Worm (Caenorhabditis elegans) whole organism, L4 larva: ENCODE results near the gene C40H5.2.

ENCODE experiments used
- F10B5.3 ChIP-seq: sonication (generic microtip); optimal IDR thresholded peaks from 2 replicates; lab custom pipeline; 2016; ENCODE audit warnings: mild to moderate bottlenecking, missing genetic modification characterization, missing compliant biosample characterization
- F44E2.7 ChIP-seq: fragments of 200-800 bp; sonication (Bioruptor generic); IDR thresholded peaks from 2 replicates; pipeline ENCODE4 v2.1.2; 2022; ENCODE audit warnings: missing genetic modification characterization, missing compliant biosample characterization
- R02D3.7 ChIP-seq: fragments of 150-350 bp; sonication (generic microtip); optimal IDR thresholded peaks from 3 replicates; lab custom pipeline; 2014; ENCODE audit warnings: missing biosample characterization, missing genetic modification characterization
- T20F7.1 ChIP-seq: fragments of 200-800 bp; sonication (Bioruptor generic); optimal IDR thresholded peaks from 2 replicates; lab custom pipeline; 2018; ENCODE audit warnings: mild to moderate bottlenecking, missing genetic modification characterization, missing compliant biosample characterization
- Y105C5A.15 ChIP-seq: fragments of 200-800 bp; sonication (Bioruptor generic); IDR thresholded peaks from 2 replicates; pipeline ENCODE4 v1.3.6; 2022; ENCODE audit warnings: missing genetic modification characterization, missing compliant biosample characterization
- Y5F2A.4 ChIP-seq: fragments of 200-800 bp; sonication (Bioruptor generic); optimal IDR thresholded peaks from 2 replicates; lab custom pipeline; 2018; ENCODE audit warnings: mild to moderate bottlenecking, missing genetic modification characterization, missing compliant biosample characterization
- aly-2 ChIP-seq: sonication (generic microtip); optimal IDR thresholded peaks from 2 replicates; lab custom pipeline; 2018; ENCODE audit warnings: missing biosample characterization, missing genetic modification characterization
- ama-1 ChIP-seq: fragments of 150-350 bp; optimal IDR thresholded peaks from 2 replicates; lab custom pipeline; 2014; ENCODE audit warnings: inconsistent platforms, mixed read lengths
- arid-1 ChIP-seq: fragments of 200-800 bp; sonication (Bioruptor generic); conservative IDR thresholded peaks from 2 replicates; pipeline ENCODE4 v1.3.6; 2022; ENCODE audit warnings: missing genetic modification reagents, missing genetic modification characterization, missing compliant biosample characterization
- ceh-44 ChIP-seq: fragments of 200-800 bp; sonication (Bioruptor generic); IDR thresholded peaks from 2 replicates; pipeline ENCODE4 v1.3.6; 2022; ENCODE audit warnings: missing genetic modification reagents, missing genetic modification characterization, missing compliant biosample characterization
- ceh-62 ChIP-seq: sonication (generic microtip); optimal IDR thresholded peaks from 2 replicates; lab custom pipeline; 2017; ENCODE audit warnings: missing biosample characterization, missing genetic modification characterization
- ces-1 ChIP-seq: fragments of 150-350 bp; sonication (generic microtip); optimal IDR thresholded peaks from 4 replicates; lab custom pipeline; 2014; ENCODE audit warnings: missing biosample characterization, missing genetic modification reagents, missing genetic modification characterization
- cey-2 ChIP-seq: sonication (generic microtip); optimal IDR thresholded peaks from 3 replicates; lab custom pipeline; 2017; ENCODE audit warnings: missing genetic modification characterization, mild to moderate bottlenecking, missing compliant biosample characterization, antibody characterized with exemption, borderline replicate concordance; ENCODE audit not compliant: insufficient read depth
- daf-12 ChIP-seq: fragments of 150-350 bp; optimal IDR thresholded peaks from 2 replicates; lab custom pipeline; 2014; ENCODE audit warnings: missing biosample characterization, missing genetic modification reagents, missing genetic modification characterization
- daf-16 ChIP-seq, 3 experiments: sonication (generic microtip); optimal IDR thresholded peaks; 2 replicates each; lab custom pipeline; 2016 to 2017; ENCODE audit warnings: missing genetic modification characterization in 3 of 3, missing genetic modification reagents in 3 of 3, mild to moderate bottlenecking in 2 of 3, missing compliant biosample characterization in 2 of 3, missing biosample characterization in 1 of 3, moderate library complexity in 1 of 3
- daf-19 ChIP-seq: fragments of 200-800 bp; sonication (Bioruptor generic); conservative IDR thresholded peaks from 2 replicates; pipeline ENCODE4 v1.3.6; 2022; ENCODE audit warnings: missing genetic modification characterization, missing compliant biosample characterization
- dmd-8 ChIP-seq: fragments of 200-800 bp; sonication (Bioruptor generic); IDR thresholded peaks from 2 replicates; pipeline ENCODE4 v1.3.6; 2022; ENCODE audit warnings: missing genetic modification characterization, missing compliant biosample characterization
- dpl-1 ChIP-seq: fragments of 150-350 bp; optimal IDR thresholded peaks from 2 replicates; lab custom pipeline; 2014; ENCODE audit warnings: missing biosample characterization, missing genetic modification reagents, missing genetic modification characterization
- egl-27 ChIP-seq: sonication (generic microtip); optimal IDR thresholded peaks from 3 replicates; lab custom pipeline; 2017; ENCODE audit warnings: missing biosample characterization, missing genetic modification reagents, missing genetic modification characterization
- gei-8 ChIP-seq: fragments of 200-800 bp; sonication (Bioruptor generic); optimal IDR thresholded peaks from 2 replicates; lab custom pipeline; 2018; ENCODE audit warnings: mild to moderate bottlenecking, missing genetic modification characterization, missing compliant biosample characterization
- hlh-30 ChIP-seq: sonication (generic microtip); optimal IDR thresholded peaks from 2 replicates; lab custom pipeline; 2017; ENCODE audit warnings: antibody characterized with exemption, mild to moderate bottlenecking, missing genetic modification characterization, missing compliant biosample characterization; ENCODE audit not compliant: insufficient read depth
- hmg-1.1 ChIP-seq: fragments of 200-800 bp; sonication (Bioruptor generic); IDR thresholded peaks from 2 replicates; pipeline ENCODE4 v1.3.6; 2022; ENCODE audit warnings: missing genetic modification reagents, missing genetic modification characterization, missing compliant biosample characterization
- jun-1 ChIP-seq: fragments of 150-350 bp; optimal IDR thresholded peaks from 2 replicates; lab custom pipeline; 2014; ENCODE audit warnings: missing biosample characterization, missing genetic modification reagents, missing genetic modification characterization
- lin-13 ChIP-seq: fragments of 150-350 bp; optimal IDR thresholded peaks from 2 replicates; lab custom pipeline; 2014; ENCODE audit warnings: missing biosample characterization, missing genetic modification reagents, missing genetic modification characterization
- lin-15B ChIP-seq: fragments of 150-350 bp; sonication (generic microtip); optimal IDR thresholded peaks from 3 replicates; lab custom pipeline; 2014; ENCODE audit warnings: missing biosample characterization, missing genetic modification characterization
- lin-29 ChIP-seq: fragments of 200-800 bp; sonication (Bioruptor generic); IDR thresholded peaks from 2 replicates; pipeline ENCODE4 v1.3.6; 2022; ENCODE audit warnings: missing genetic modification reagents, missing genetic modification characterization, missing compliant biosample characterization
- mdl-1 ChIP-seq, 2 experiments: fragments of 150-350 bp in 1 of 2; sonication (generic microtip) in 1 of 2; optimal IDR thresholded peaks; 2 replicates each; lab custom pipeline; 2014 to 2017; ENCODE audit warnings: missing biosample characterization in 2 of 2, missing genetic modification characterization in 2 of 2
- mdt-29 ChIP-seq: fragments of 200-800 bp; sonication (Bioruptor generic); IDR thresholded peaks from 2 replicates; pipeline ENCODE4 v1.3.6; 2022; ENCODE audit warnings: missing genetic modification reagents, missing genetic modification characterization, missing compliant biosample characterization
- mxl-3 ChIP-seq: fragments of 200-800 bp; sonication (Bioruptor generic); optimal IDR thresholded peaks from 2 replicates; lab custom pipeline; 2018; ENCODE audit warnings: mild to moderate bottlenecking, missing genetic modification characterization, missing compliant biosample characterization
- nhr-102 ChIP-seq: sonication (generic microtip); optimal IDR thresholded peaks from 2 replicates; lab custom pipeline; 2016; ENCODE audit warnings: mild to moderate bottlenecking, missing genetic modification characterization, moderate library complexity, missing compliant biosample characterization
- nhr-11 ChIP-seq: fragments of 150-350 bp; optimal IDR thresholded peaks from 2 replicates; lab custom pipeline; 2014; ENCODE audit warnings: missing biosample characterization, missing genetic modification characterization
- nhr-28 ChIP-seq: fragments of 150-350 bp; optimal IDR thresholded peaks from 2 replicates; lab custom pipeline; 2014; ENCODE audit warnings: missing biosample characterization, missing genetic modification characterization
- nhr-42 ChIP-seq: fragments of 200-800 bp; sonication (Bioruptor generic); IDR thresholded peaks from 2 replicates; pipeline ENCODE4 v1.3.6; 2022; ENCODE audit warnings: missing genetic modification characterization, missing compliant biosample characterization
- nhr-48 ChIP-seq: sonication (generic microtip); optimal IDR thresholded peaks from 2 replicates; lab custom pipeline; 2016; ENCODE audit warnings: mild to moderate bottlenecking, missing genetic modification characterization, missing compliant biosample characterization
- nhr-77 ChIP-seq: fragments of 150-350 bp; optimal IDR thresholded peaks from 2 replicates; lab custom pipeline; 2014; ENCODE audit warnings: missing biosample characterization, missing genetic modification characterization
- pha-4 ChIP-seq, 2 experiments: fragments of 150-350 bp in 1 of 2; fragments of 200-800 bp in 1 of 2; sonication (Bioruptor generic) in 1 of 2; IDR thresholded peaks in 1 of 2; optimal IDR thresholded peaks in 1 of 2; 2 replicates each; pipeline versions ENCODE4 v1.3.6 to Lab custom; 2014 to 2022; ENCODE audit warnings: missing genetic modification characterization in 2 of 2, missing genetic modification reagents in 2 of 2, missing biosample characterization in 1 of 2, missing compliant biosample characterization in 1 of 2
- pqm-1 ChIP-seq: sonication (generic microtip); optimal IDR thresholded peaks from 2 replicates; lab custom pipeline; 2017; ENCODE audit warnings: missing biosample characterization, missing genetic modification characterization
- snpc-1.2 ChIP-seq: fragments of 200-800 bp; sonication (Bioruptor generic); IDR thresholded peaks from 2 replicates; pipeline ENCODE4 v1.3.6; 2022; ENCODE audit warnings: missing genetic modification reagents, missing genetic modification characterization, missing compliant biosample characterization
- spr-1 ChIP-seq: sonication (generic microtip); optimal IDR thresholded peaks from 2 replicates; lab custom pipeline; 2016; ENCODE audit warnings: mild to moderate bottlenecking, missing genetic modification characterization, missing compliant biosample characterization
- unc-62 ChIP-seq, 3 experiments: fragments of 150-350 bp in 1 of 3; sonication (generic microtip); optimal IDR thresholded peaks in 2 of 3; peaks in 1 of 3; 1 replicate in 1 of 3; 2 replicates in 2 of 3; lab custom pipeline; 2014 to 2017; ENCODE audit warnings: missing biosample characterization in 3 of 3, missing genetic modification characterization in 3 of 3, missing genetic modification reagents in 3 of 3, missing genotype in 1 of 3
- zfp-2 ChIP-seq: sonication (generic microtip); optimal IDR thresholded peaks from 2 replicates; lab custom pipeline; 2016; ENCODE audit warnings: mild to moderate bottlenecking, missing genetic modification characterization, missing compliant biosample characterization
- zfp-3 ChIP-seq: fragments of 200-800 bp; sonication (Bioruptor generic); conservative IDR thresholded peaks from 2 replicates; pipeline ENCODE4 v1.3.6; 2022; ENCODE audit warnings: missing genetic modification reagents, missing genetic modification characterization, missing compliant biosample characterization
- ztf-7 ChIP-seq: fragments of 150-350 bp; optimal IDR thresholded peaks from 2 replicates; lab custom pipeline; 2014; ENCODE audit warnings: missing biosample characterization, missing genetic modification characterization

Gene C40H5.2

ce11 chrX:11723781-11724201 lies 22.1 kb upstream of the C40H5.2 start, which contains the start of gene D1053.4 (continued):
- no peak for TF ChIP-seq daf-12
- TF ChIP-seq pqm-1 (tag; lab: Kevin White, UChicago), result peak; percentile 69
- TF ChIP-seq nhr-11, result no peak
- no peak for TF ChIP-seq spr-1 (tag; lab: Kevin White, UChicago)
- TF ChIP-seq R02D3.7 (tag; lab: Kevin White, UChicago), result no peak
- peak; percentile 90 for TF ChIP-seq nhr-28 (tag; lab: Kevin White, UChicago)
- no peak for TF ChIP-seq dmd-8 (GFP tag; lab: Robert Waterston, UW)
- no peak for TF ChIP-seq zfp-2 (tag; lab: Kevin White, UChicago)
- no peak for TF ChIP-seq snpc-1.2 (GFP tag; lab: Robert Waterston, UW)
- no peak for TF ChIP-seq mdt-29
- no peak for TF ChIP-seq Y5F2A.4 (GFP tag; lab: Kevin White, UChicago)
- no peak for TF ChIP-seq aly-2 (tag; lab: Kevin White, UChicago)
- no peak for TF ChIP-seq lin-29
- no peak for TF ChIP-seq hmg-1.1 (GFP tag; lab: Robert Waterston, UW)

DNA sequence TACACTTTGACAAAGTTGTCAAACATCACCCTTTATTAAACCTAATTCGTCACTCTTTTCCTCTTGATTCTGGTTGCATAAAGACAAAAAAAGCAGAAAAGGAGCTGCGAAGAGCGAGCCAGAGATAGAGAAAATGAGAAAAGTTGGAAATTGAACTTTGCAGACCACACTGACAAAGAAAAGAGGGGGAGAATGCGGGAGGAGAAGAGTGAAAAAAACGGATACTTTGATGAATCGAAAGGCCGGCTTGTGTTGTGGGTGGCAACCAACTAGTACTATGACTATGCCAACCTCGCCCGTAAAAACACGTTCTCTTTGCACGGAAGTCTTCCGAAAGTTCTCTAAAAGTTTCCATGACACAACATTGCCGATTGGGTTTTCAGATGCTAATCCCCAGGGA lies 20.2 kb upstream of the C40H5.2 start:
- TF ChIP-seq unc-62 (GFP tag; optimal IDR thresholded peaks at IDR 0.05 in 1 of 2; lab: Kevin White, UChicago) (peak in 1 of 2 experiments; percentile 81), unc-62 (tag; optimal IDR thresholded peaks at IDR 0.05; lab: Kevin White, UChicago) (no peak), nhr-102 (tag; lab: Kevin White, UChicago) (no peak)
- TF ChIP-seq, all 104 proteins: peak for 1

- TF ChIP-seq F10B5.3 (tag; lab: Kevin White, UChicago) (no peak), unc-62 (GFP tag; optimal IDR thresholded peaks at IDR 0.05 in 1 of 2; lab: Kevin White, UChicago) (peak in 1 of 2 experiments; percentile 69), unc-62 (tag; optimal IDR thresholded peaks at IDR 0.05; lab: Kevin White, UChicago) (no peak), gei-8 (GFP tag; lab: Kevin White, UChicago) (no peak), ceh-62 (tag; lab: Kevin White, UChicago) (no peak), hlh-30 (no peak), Y105C5A.15 (no peak), F44E2.7 (GFP tag; lab: Robert Waterston, UW) (no peak)
- TF ChIP-seq, all 104 proteins: peak for 1
Measured at ce11 chrX:11726450-11726849, 19.4 kb upstream of the C40H5.2 start.

DNA sequence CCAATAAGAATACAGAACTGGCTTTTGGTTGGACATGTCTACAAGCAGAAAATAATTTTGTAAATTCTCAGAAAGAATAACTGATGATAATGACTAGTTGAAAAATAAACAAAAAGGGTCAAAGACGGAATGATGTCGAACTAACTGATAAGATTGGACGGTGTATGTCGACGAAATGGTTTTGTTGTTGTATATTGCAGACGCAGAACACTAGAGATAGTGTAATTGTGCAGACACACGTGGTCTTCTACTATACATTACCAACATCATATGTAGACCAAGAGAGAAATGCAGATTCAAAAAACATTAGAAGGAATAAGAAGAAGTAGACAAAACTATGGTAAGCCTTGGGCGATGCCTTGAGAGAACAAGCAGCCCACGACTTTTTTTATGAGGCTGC lies 18.1 kb upstream of the C40H5.2 start, which contains the start of the genes gst-42 and D1053.2:
Gene gst-42 (minus strand): TSS at position 176 of the 400 bp plus-strand sequence.
Gene D1053.2 (plus strand): TSS at position 391 of the 400 bp plus-strand sequence.
- TF ChIP-seq egl-27 (no peak), T20F7.1 (GFP tag; lab: Kevin White, UChicago) (peak; percentile 26), cey-2 (tag; lab: Kevin White, UChicago) (peak; percentile 54), hlh-30 (peak; percentile 86), pha-4 (GFP tag; IDR thresholded peaks at IDR 0.05; lab: Robert Waterston, UW) (no peak), pha-4 (tag; optimal IDR thresholded peaks at IDR 0.05; lab: Kevin White, UChicago) (peak; percentile 3), unc-62 (GFP tag; optimal IDR thresholded peaks at IDR 0.05 in 1 of 2; lab: Kevin White, UChicago) (peak in 1 of 2 experiments; percentile 40), unc-62 (tag; optimal IDR thresholded peaks at IDR 0.05; lab: Kevin White, UChicago) (no peak), lin-13 (GFP tag; lab: Kevin White, UChicago) (no peak), nhr-28 (tag; lab: Kevin White, UChicago) (peak; percentile 96), zfp-3 (GFP tag; lab: Robert Waterston, UW) (no peak), ztf-7 (tag; lab: Kevin White, UChicago) (peak; percentile 33), mdl-1 (tag; optimal IDR thresholded peaks at IDR 0.05; lab: Kevin White, UChicago) (peak; percentile 64 to 95), jun-1 (tag; lab: Kevin White, UChicago) (no peak), ceh-44 (no peak), nhr-48 (tag; lab: Kevin White, UChicago) (peak; percentile 66), daf-19 (GFP tag; lab: Robert Waterston, UW) (no peak), dpl-1 (no peak), nhr-42 (GFP tag; lab: Robert Waterston, UW) (no peak), mxl-3 (GFP tag; lab: Kevin White, UChicago) (peak; percentile 99), ama-1 (lab: Kevin White, UChicago) (no peak), nhr-102 (tag; lab: Kevin White, UChicago) (peak; percentile 78), daf-16 (GFP tag; optimal IDR thresholded peaks at IDR 0.05; lab: Kevin White, UChicago) (peak in 1 of 2 experiments; percentile 9), daf-16 (tag; optimal IDR thresholded peaks at IDR 0.05; lab: Kevin White, UChicago) (peak; percentile 99), aly-2 (tag; lab: Kevin White, UChicago) (no peak), nhr-77 (peak; percentile 86), ces-1 (GFP tag; lab: Kevin White, UChicago) (no peak), arid-1 (GFP tag; lab: Robert Waterston, UW) (no peak), lin-15B (tag; lab: Kevin White, UChicago) (no peak), F10B5.3 (tag; lab: Kevin White, UChicago) (no peak)
